Worm (Caenorhabditis elegans): ENCODE data around the gene srx-16.

DNA sequence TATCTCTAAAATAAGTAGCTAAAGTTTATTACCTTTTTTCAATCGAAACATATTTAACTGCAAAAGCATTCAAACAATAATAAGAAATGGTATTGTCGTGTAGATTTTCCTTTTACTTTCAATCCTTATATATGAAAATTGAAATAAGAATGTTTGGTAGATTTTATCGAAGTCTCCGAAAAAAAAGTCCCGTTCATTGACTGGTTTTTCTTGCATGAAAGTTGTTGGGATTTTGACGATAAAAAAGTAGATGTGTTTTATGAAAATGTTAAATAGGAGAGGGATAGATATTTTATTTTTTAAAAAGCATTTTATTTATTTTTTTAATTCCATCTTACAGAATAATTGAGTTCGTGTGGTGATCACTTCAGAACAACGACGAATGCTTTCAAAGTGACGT, 39.7 kb downstream of the srx-16 start, which contains the start of gene C33G8.13:
- no peak for TF ChIP-seq dao-5 (tag; optimal IDR thresholded peaks at IDR 0.05)
- TF ChIP-seq him-1 (tag; optimal IDR thresholded peaks at IDR 0.05) = no peak

All from whole organism, L4/young adult.